Fruit fly (Drosophila melanogaster): ENCODE measurements around the gene CG12986.

Gene CG12986

DNA sequence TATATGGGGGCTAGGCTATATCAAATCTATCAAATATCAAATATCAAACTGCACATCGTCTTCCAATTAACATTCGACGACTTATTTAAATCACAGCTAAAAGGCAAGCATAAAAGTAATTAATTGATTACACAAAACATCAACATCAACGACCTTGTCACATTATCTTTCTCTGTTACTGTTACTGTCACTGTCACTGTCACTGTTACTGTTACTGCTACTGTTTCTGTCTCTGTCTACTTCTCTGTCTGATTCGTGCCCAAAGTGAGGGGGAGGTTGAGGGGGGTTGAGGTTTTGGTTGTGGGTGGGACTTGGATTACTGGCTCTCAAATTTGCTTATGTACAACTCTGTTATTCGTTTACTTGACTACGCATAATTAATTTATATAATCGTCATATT is 2.0 kb upstream of the CG12986 start (continued):
- TF ChIP-seq B-H2 (GFP tag; optimal IDR thresholded peaks at IDR 0.05), result peak; percentile 2
- TF ChIP-seq CG12391 (tag; optimal IDR thresholded peaks at IDR 0.05), result no peak
- no peak for TF ChIP-seq gcm2 (GFP tag; optimal IDR thresholded peaks at IDR 0.05)
- no peak for TF ChIP-seq p53 (GFP tag; optimal IDR thresholded peaks at IDR 0.05)
- peak; percentile 16; the same call in 1 of the 2 replicates for TF ChIP-seq Scr (GFP tag; IDR thresholded peaks at IDR 0.05; ENCODE audit: partially characterized antibody)
- TF ChIP-seq HmgZ (tag; optimal IDR thresholded peaks at IDR 0.05), result peak; percentile 16
- peak; percentile 94 for TF ChIP-seq crol (GFP tag; IDR thresholded peaks at IDR 0.05)
- TF ChIP-seq CG1832 (GFP tag; optimal IDR thresholded peaks at IDR 0.05), result peak; percentile 69
- peak in 1 of 2 experiments; percentile 34 for TF ChIP-seq insv (GFP tag; optimal IDR thresholded peaks at IDR 0.05)
- no peak for TF ChIP-seq CG2129 (GFP tag; IDR thresholded peaks at IDR 0.05; ENCODE audit: partially characterized antibody)
- TF ChIP-seq twi (tag; optimal IDR thresholded peaks at IDR 0.05), result no peak
- no peak for TF ChIP-seq Dref (GFP tag; IDR thresholded peaks at IDR 0.05)
- peak; percentile 38 for TF ChIP-seq ftz-f1 (GFP tag; optimal IDR thresholded peaks at IDR 0.05)
- no peak for TF ChIP-seq CG7963 (GFP tag; IDR thresholded peaks at IDR 0.05; ENCODE audit: partially characterized antibody)

DNA sequence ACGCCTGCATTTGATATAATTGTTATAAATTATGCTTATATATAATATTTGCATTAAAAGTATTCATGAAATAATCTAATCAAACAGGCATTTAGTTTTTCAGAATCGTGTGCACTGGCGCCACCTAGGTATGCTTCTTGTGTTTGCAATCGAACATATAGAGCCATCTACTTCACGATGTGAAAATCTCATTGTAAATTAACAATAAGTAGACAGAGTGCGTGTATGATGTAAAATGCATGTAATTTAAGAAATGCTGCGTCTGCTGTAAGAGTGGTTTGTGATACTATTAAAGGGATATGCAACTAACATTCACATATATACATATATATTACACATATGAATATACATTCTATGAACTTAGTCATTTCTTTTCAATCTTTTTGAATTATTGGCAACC is 767 bp upstream of the CG12986 start:
- peak; percentile 14 for TF ChIP-seq bcd (GFP tag; optimal IDR thresholded peaks at IDR 0.05)
- peak; percentile 38 for TF ChIP-seq CG2120 (GFP tag; optimal IDR thresholded peaks at IDR 0.05)
- no peak for TF ChIP-seq gsb (GFP tag; IDR thresholded peaks at IDR 0.05)
- TF ChIP-seq Meics (GFP tag; optimal IDR thresholded peaks at IDR 0.05), result no peak
- no peak for TF ChIP-seq CHES-1-like (GFP tag; optimal IDR thresholded peaks at IDR 0.05)
- TF ChIP-seq CG12942 (GFP tag; optimal IDR thresholded peaks at IDR 0.05), result peak; percentile 29
- peak; percentile 29 for TF ChIP-seq Sox102F (GFP tag; optimal IDR thresholded peaks at IDR 0.05)
- no peak for TF ChIP-seq zen2 (GFP tag; IDR thresholded peaks at IDR 0.05; ENCODE audit: partially characterized antibody)
- peak; percentile 58 for TF ChIP-seq CG9932 (GFP tag; IDR thresholded peaks at IDR 0.05)
- TF ChIP-seq CG8290 (GFP tag; optimal IDR thresholded peaks at IDR 0.05), result peak; percentile 2
- TF ChIP-seq CG8290 (tag; optimal IDR thresholded peaks at IDR 0.05), result peak in 1 of 2 experiments; percentile 79
- TF ChIP-seq vnd (GFP tag; IDR thresholded peaks at IDR 0.05; ENCODE audit: partially characterized antibody), result no peak
- peak; percentile 76 for TF ChIP-seq HmgZ (tag; optimal IDR thresholded peaks at IDR 0.05)
- no peak for TF ChIP-seq CG7271 (tag; optimal IDR thresholded peaks at IDR 0.05)
- TF ChIP-seq Kr (GFP tag; optimal IDR thresholded peaks at IDR 0.05), result no peak
- TF ChIP-seq CG13424 (tag; optimal IDR thresholded peaks at IDR 0.05), result peak; percentile 29
- TF ChIP-seq Lhr (GFP tag; optimal IDR thresholded peaks at IDR 0.05), result peak; percentile 56
- TF ChIP-seq nmo (GFP tag; optimal IDR thresholded peaks at IDR 0.05), result peak; percentile 44
- TF ChIP-seq Ets65A (GFP tag), result peak; percentile 95
- TF ChIP-seq CG13624 (GFP tag; optimal IDR thresholded peaks at IDR 0.05), result no peak
- no peak for TF ChIP-seq CG5180 (GFP tag; optimal IDR thresholded peaks at IDR 0.05)
- no peak for TF ChIP-seq Dfd (GFP tag; optimal IDR thresholded peaks at IDR 0.05)
- peak; percentile 85; the same call in 1 of the 3 replicates for TF ChIP-seq CG2199 (GFP tag; IDR thresholded peaks at IDR 0.05)
- TF ChIP-seq CG3065 (GFP tag; optimal IDR thresholded peaks at IDR 0.05), result no peak
- no peak for TF ChIP-seq Sox100B (GFP tag; optimal IDR thresholded peaks at IDR 0.05)
- TF ChIP-seq pnt (GFP tag; optimal IDR thresholded peaks at IDR 0.05), result peak; percentile 19
- no peak for TF ChIP-seq ems (GFP tag; optimal IDR thresholded peaks at IDR 0.05)
- no peak for TF ChIP-seq CG6654 (GFP tag; optimal IDR thresholded peaks at IDR 0.05)
- TF ChIP-seq CG17361 (GFP tag; IDR thresholded peaks at IDR 0.05), result peak; percentile 39; the same call in 1 of the 3 replicates
- no peak for TF ChIP-seq pb (GFP tag; optimal IDR thresholded peaks at IDR 0.05)
- TF ChIP-seq vfl (GFP tag; optimal IDR thresholded peaks at IDR 0.05), result no peak
- TF ChIP-seq twi (tag; optimal IDR thresholded peaks at IDR 0.05), result no peak
- peak; percentile 43 for TF ChIP-seq grau (tag; optimal IDR thresholded peaks at IDR 0.05)
- no peak for TF ChIP-seq Hr51 (GFP tag; optimal IDR thresholded peaks at IDR 0.05)
- TF ChIP-seq CG3838 (GFP tag; optimal IDR thresholded peaks at IDR 0.05), result no peak
- no peak for TF ChIP-seq tna (GFP tag; IDR thresholded peaks at IDR 0.05; ENCODE audit: partially characterized antibody)
- peak; percentile 19 for TF ChIP-seq CG12391 (tag; optimal IDR thresholded peaks at IDR 0.05)
- no peak for TF ChIP-seq ERR (GFP tag; optimal IDR thresholded peaks at IDR 0.05)
- peak; percentile 60 for TF ChIP-seq CG11247 (GFP tag; IDR thresholded peaks at IDR 0.05)
